Fruit fly (Drosophila melanogaster): ENCODE measurements around the gene NimC3.

DNA sequence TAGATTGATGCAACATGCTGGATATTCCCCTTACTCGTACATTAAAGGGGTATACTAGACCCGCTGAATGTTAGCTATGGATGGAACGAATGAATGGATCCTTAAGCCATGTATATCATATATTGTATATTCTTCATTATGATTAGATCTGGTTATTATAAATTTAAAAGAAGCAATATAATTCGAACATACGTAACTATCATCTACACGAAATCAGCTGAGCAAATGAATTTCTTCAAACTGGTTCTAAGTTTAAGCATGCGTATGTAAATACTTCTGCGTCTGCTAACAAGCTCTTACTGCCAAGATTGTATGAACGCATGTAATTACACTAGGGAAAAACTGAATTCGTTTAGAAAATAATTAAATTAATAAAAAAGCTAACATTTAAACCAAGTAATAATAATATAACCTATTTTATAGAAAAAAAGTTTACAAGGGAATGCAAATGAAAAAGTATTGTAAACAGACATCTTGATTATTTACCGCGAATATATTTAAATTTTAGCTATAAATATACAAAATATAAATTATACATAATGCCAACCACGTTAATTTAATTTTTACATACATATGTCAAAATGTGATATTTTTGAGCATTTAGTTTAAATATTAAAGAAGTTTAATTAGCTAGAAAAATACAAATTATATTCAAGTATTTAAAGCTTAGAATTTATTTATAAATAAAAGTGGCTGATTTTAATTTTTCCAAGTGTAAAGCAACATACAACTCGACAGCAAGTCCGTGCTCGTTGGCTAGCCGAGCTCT is 1.1 kb upstream of the NimC3 start:
- no peak for TF ChIP-seq insv (optimal IDR thresholded peaks at IDR 0.05)
- TF ChIP-seq h (optimal IDR thresholded peaks at IDR 0.05) = no peak
- no peak for TF ChIP-seq psq (optimal IDR thresholded peaks at IDR 0.05)
- TF ChIP-seq Sin3A (optimal IDR thresholded peaks at IDR 0.05) = no peak
- TF ChIP-seq ttk (optimal IDR thresholded peaks at IDR 0.05) = no peak
